Fruit fly (Drosophila melanogaster) whole organism, embryonic: ENCODE measurements around the gene ebi.

ENCODE experiments used
- B-H2 ChIP-seq: fragments of 200-800 bp; sonication (Bioruptor generic); optimal IDR thresholded peaks from 2 replicates; lab custom pipeline; 2018; ENCODE audit warnings: missing biosample characterization, mild to moderate bottlenecking, missing genetic modification characterization
- Blimp-1 ChIP-seq: fragments of 200-800 bp; sonication (Bioruptor generic); optimal IDR thresholded peaks from 3 replicates; lab custom pipeline; 2018; ENCODE audit warnings: missing biosample characterization, missing genetic modification characterization, mild to moderate bottlenecking, moderate library complexity, missing genetic modification reagents
- CG10209 ChIP-seq: fragments of 200-800 bp; sonication (Bioruptor generic); optimal IDR thresholded peaks from 3 replicates; lab custom pipeline; 2017; ENCODE audit warnings: missing biosample characterization, mild to moderate bottlenecking, missing genetic modification characterization, missing genetic modification reagents
- CG10274 ChIP-seq: fragments of 200-800 bp; sonication (Bioruptor generic); optimal IDR thresholded peaks from 3 replicates; lab custom pipeline; 2017; ENCODE audit warnings: missing biosample characterization, mild to moderate bottlenecking, missing genetic modification characterization
- CG12769 ChIP-seq: fragments of 200-800 bp; sonication (Bioruptor generic); optimal IDR thresholded peaks from 2 replicates; lab custom pipeline; 2019; ENCODE audit warnings: missing biosample characterization, mild to moderate bottlenecking, missing genetic modification characterization, moderate library complexity
- CG13296 ChIP-seq: fragments of 200-800 bp; sonication (Bioruptor generic); optimal IDR thresholded peaks from 3 replicates; lab custom pipeline; 2018; ENCODE audit warnings: missing biosample characterization, mild to moderate bottlenecking, missing genetic modification characterization
- CG13894 ChIP-seq: fragments of 200-800 bp; sonication (Bioruptor generic); optimal IDR thresholded peaks from 3 replicates; lab custom pipeline; 2018; ENCODE audit warnings: missing biosample characterization, mild to moderate bottlenecking, missing genetic modification characterization, moderate library complexity
- CG14441 ChIP-seq: fragments of 200-800 bp; sonication (Bioruptor generic); IDR thresholded peaks from 2 replicates; pipeline ENCODE4 v1.3.6; 2022; ENCODE audit warnings: missing biosample characterization, missing genetic modification characterization
- CG15269 ChIP-seq: fragments of 200-800 bp; sonication (Bioruptor generic); optimal IDR thresholded peaks from 2 replicates; lab custom pipeline; 2018; ENCODE audit warnings: missing biosample characterization, mild to moderate bottlenecking, missing genetic modification characterization, moderate library complexity
- CG15479 ChIP-seq: fragments of 200-800 bp; sonication (Bioruptor generic); optimal IDR thresholded peaks from 3 replicates; lab custom pipeline; 2019; ENCODE audit warnings: missing biosample characterization, mild to moderate bottlenecking, missing genetic modification characterization, moderate library complexity
- CG1603 ChIP-seq: fragments of 200-800 bp; sonication (Bioruptor generic); optimal IDR thresholded peaks from 2 replicates; lab custom pipeline; 2019; ENCODE audit warnings: missing biosample characterization, mild to moderate bottlenecking, missing genetic modification characterization, moderate library complexity
- CG17186 ChIP-seq: fragments of 200-800 bp; sonication (Bioruptor generic); optimal IDR thresholded peaks from 3 replicates; lab custom pipeline; 2017; ENCODE audit warnings: missing biosample characterization, missing genetic modification reagents, missing genetic modification characterization
- CG17829 ChIP-seq: fragments of 200-800 bp; optimal IDR thresholded peaks from 2 replicates; lab custom pipeline; 2019; ENCODE audit warnings: missing biosample characterization, mild to moderate bottlenecking, missing genetic modification characterization, moderate library complexity
- CG18476 ChIP-seq: fragments of 200-800 bp; sonication (Bioruptor generic); optimal IDR thresholded peaks from 2 replicates; lab custom pipeline; 2016; ENCODE audit warnings: missing biosample characterization, mild to moderate bottlenecking, missing genetic modification characterization
- CG18764 ChIP-seq: fragments of 200-800 bp; sonication (Bioruptor generic); optimal IDR thresholded peaks from 3 replicates; lab custom pipeline; 2016; ENCODE audit warnings: missing biosample characterization, missing genetic modification characterization
- CG2129 ChIP-seq: fragments of 200-800 bp; sonication (Bioruptor generic); IDR thresholded peaks from 2 replicates; pipeline ENCODE4 v1.3.6; 2022; ENCODE audit warnings: missing biosample characterization, missing genetic modification characterization; ENCODE audit not compliant: partially characterized antibody
- CG3065 ChIP-seq: fragments of 200-800 bp; sonication (Bioruptor generic); optimal IDR thresholded peaks from 2 replicates; lab custom pipeline; 2016; ENCODE audit warnings: missing biosample characterization, missing genetic modification characterization
- CG31388 ChIP-seq: fragments of 200-800 bp; sonication (Bioruptor generic); optimal IDR thresholded peaks from 2 replicates; lab custom pipeline; 2016; ENCODE audit warnings: missing biosample characterization, missing genetic modification characterization
- CG33557 ChIP-seq: fragments of 200-800 bp; sonication (Bioruptor generic); optimal IDR thresholded peaks from 2 replicates; lab custom pipeline; 2019; ENCODE audit warnings: missing biosample characterization, mild to moderate bottlenecking, missing genetic modification characterization, moderate library complexity
- CG3726 ChIP-seq: fragments of 200-800 bp; sonication (Bioruptor generic); IDR thresholded peaks from 3 replicates; pipeline ENCODE4, ENCODE4 v1.3.6; 2022; ENCODE audit warnings: missing biosample characterization, missing genetic modification characterization
- CG7556 ChIP-seq: fragments of 200-800 bp; sonication (Bioruptor generic); optimal IDR thresholded peaks from 2 replicates; lab custom pipeline; 2017; ENCODE audit warnings: missing biosample characterization, mild to moderate bottlenecking, missing genetic modification characterization
- CG9215 ChIP-seq: fragments of 200-800 bp; sonication (Bioruptor generic); IDR thresholded peaks from 2 replicates; pipeline ENCODE4 v1.3.6; 2022; ENCODE audit warnings: missing biosample characterization, missing genetic modification characterization
- CrebB ChIP-seq: fragments of 200-800 bp; sonication (Bioruptor generic); optimal IDR thresholded peaks from 3 replicates; lab custom pipeline; 2018; ENCODE audit warnings: missing biosample characterization, mild to moderate bottlenecking, missing genetic modification characterization
- E2f2 ChIP-seq: fragments of 200-800 bp; sonication (Bioruptor generic); IDR thresholded peaks from 2 replicates; pipeline ENCODE4 v1.3.6; 2022; ENCODE audit warnings: missing biosample characterization, missing genetic modification characterization
- Gug ChIP-seq: fragments of 200-800 bp; sonication (Bioruptor generic); IDR thresholded peaks from 4 replicates; pipeline ENCODE4 v1.3.6; 2022; ENCODE audit warnings: missing biosample characterization, missing genetic modification characterization
- Lhr ChIP-seq: fragments of 200-800 bp; sonication (Bioruptor generic); optimal IDR thresholded peaks from 3 replicates; lab custom pipeline; 2017; ENCODE audit warnings: mild to moderate bottlenecking, missing biosample characterization, missing genetic modification reagents, missing genetic modification characterization
- Max ChIP-seq: fragments of 200-800 bp; sonication (Bioruptor generic); optimal IDR thresholded peaks from 2 replicates; lab custom pipeline; 2016; ENCODE audit warnings: missing biosample characterization, mild to moderate bottlenecking, missing genetic modification characterization
- Nf-YC ChIP-seq: fragments of 200-800 bp; optimal IDR thresholded peaks from 3 replicates; lab custom pipeline; 2019; ENCODE audit warnings: missing biosample characterization, mild to moderate bottlenecking, missing genetic modification characterization, moderate library complexity
- Oli ChIP-seq: fragments of 200-800 bp; sonication (Bioruptor generic); optimal IDR thresholded peaks from 2 replicates; lab custom pipeline; 2018; ENCODE audit warnings: missing biosample characterization, mild to moderate bottlenecking, missing genetic modification characterization, moderate library complexity
- Spps ChIP-seq: fragments of 200-800 bp; sonication (Bioruptor generic); optimal IDR thresholded peaks from 2 replicates; lab custom pipeline; 2018; ENCODE audit warnings: missing biosample characterization, mild to moderate bottlenecking, missing genetic modification characterization
- Usf ChIP-seq: fragments of 200-800 bp; sonication (Bioruptor generic); optimal IDR thresholded peaks from 2 replicates; lab custom pipeline; 2017; ENCODE audit warnings: missing genotype, missing biosample characterization, missing genetic modification characterization
- ab ChIP-seq: fragments of 200-800 bp; sonication (Bioruptor generic); optimal IDR thresholded peaks from 2 replicates; lab custom pipeline; 2016; ENCODE audit warnings: missing biosample characterization, missing genetic modification characterization
- abd-A ChIP-seq: fragments of 200-800 bp; sonication (Bioruptor generic); optimal IDR thresholded peaks from 3 replicates; lab custom pipeline; 2019; ENCODE audit warnings: missing biosample characterization, mild to moderate bottlenecking, missing genetic modification characterization, moderate library complexity
- ap ChIP-seq: fragments of 200-800 bp; sonication (Bioruptor generic); IDR thresholded peaks from 2 replicates; pipeline ENCODE4 v1.3.6; 2022; ENCODE audit warnings: missing biosample characterization, missing genetic modification characterization
- ara ChIP-seq: fragments of 200-800 bp; sonication (Bioruptor generic); IDR thresholded peaks from 2 replicates; pipeline ENCODE4 v1.3.6; 2022; ENCODE audit warnings: missing biosample characterization, missing genetic modification characterization
- crc ChIP-seq: fragments of 200-800 bp; sonication (Bioruptor generic); optimal IDR thresholded peaks from 2 replicates; lab custom pipeline; 2016; ENCODE audit warnings: missing biosample characterization, missing genetic modification characterization
- croc ChIP-seq: fragments of 200-800 bp; sonication (Bioruptor generic); conservative IDR thresholded peaks from 3 replicates; pipeline ENCODE4 v1.3.6; 2022; ENCODE audit warnings: missing biosample characterization, missing genetic modification characterization
- crp ChIP-seq, 2 experiments: fragments of 200-800 bp; sonication (Bioruptor generic); optimal IDR thresholded peaks; 2 replicates in 1 of 2; 3 replicates in 1 of 2; lab custom pipeline; 2017; ENCODE audit warnings: missing biosample characterization in 2 of 2, missing genetic modification characterization in 2 of 2, mild to moderate bottlenecking in 1 of 2, moderate library complexity in 1 of 2
- eve ChIP-seq, 2 experiments: fragments of >200 bp; optimal IDR thresholded peaks; 2 replicates each; lab custom pipeline; 2017; ENCODE audit warnings: missing biosample characterization in 2 of 2, missing genetic modification characterization in 2 of 2
- gem ChIP-seq: fragments of 200-800 bp; sonication (Bioruptor generic); optimal IDR thresholded peaks from 2 replicates; lab custom pipeline; 2019; ENCODE audit warnings: missing biosample characterization, mild to moderate bottlenecking, missing genetic modification characterization, moderate library complexity
- gt ChIP-seq: fragments of 200-800 bp; sonication (Bioruptor generic); IDR thresholded peaks from 2 replicates; pipeline ENCODE4 v1.3.6; 2022; ENCODE audit warnings: missing biosample characterization, missing genetic modification characterization
- her ChIP-seq: fragments of 200-800 bp; sonication (Bioruptor generic); optimal IDR thresholded peaks from 2 replicates; lab custom pipeline; 2016; ENCODE audit warnings: missing biosample characterization, missing genetic modification characterization
- knrl ChIP-seq: fragments of 200-800 bp; sonication (Bioruptor generic); IDR thresholded peaks from 3 replicates; pipeline ENCODE4 v1.3.6; 2022; ENCODE audit warnings: missing biosample characterization, missing genetic modification characterization; ENCODE audit not compliant: partially characterized antibody
- pros ChIP-seq: fragments of 200-800 bp; sonication (Bioruptor generic); optimal IDR thresholded peaks from 3 replicates; lab custom pipeline; 2019; ENCODE audit warnings: missing biosample characterization, mild to moderate bottlenecking, missing genetic modification characterization, moderate library complexity
- row ChIP-seq: fragments of 200-800 bp; sonication (Bioruptor generic); IDR thresholded peaks from 3 replicates; pipeline ENCODE4 v1.3.6; 2022; ENCODE audit warnings: missing biosample characterization, missing genetic modification characterization
- sens-2 ChIP-seq: fragments of 200-800 bp; sonication (Bioruptor generic); IDR thresholded peaks from 2 replicates; pipeline ENCODE4 v1.3.6; 2022; ENCODE audit warnings: missing biosample characterization, missing genetic modification characterization
- slp2 ChIP-seq: fragments of 200-800 bp; sonication (Bioruptor generic); optimal IDR thresholded peaks from 2 replicates; lab custom pipeline; 2016; ENCODE audit warnings: missing biosample characterization, missing genetic modification characterization
- yki ChIP-seq: fragments of >200 bp; optimal IDR thresholded peaks from 3 replicates; lab custom pipeline; 2018

The ebi gene

dm6 chr2L:414593-415399 lies at the start of gene ebi, which contains the start of gene AP-2alpha (continued):
- TF ChIP-seq Max (peak; percentile 79), CG13894 (tag; lab: Kevin White, UChicago) (peak; percentile 79), her (GFP tag; lab: Kevin White, UChicago) (peak; percentile 93), pros (GFP tag; lab: Kevin White, UChicago) (no peak), CrebB (peak; percentile 68), gt (peak; percentile 77), CG10209 (GFP tag; lab: Kevin White, UChicago) (peak; percentile 86), ab (peak; percentile 79), eve (GFP tag; optimal IDR thresholded peaks at IDR 0.05; lab: Kevin White, UChicago) (peak in 1 of 2 experiments; percentile 58), B-H2 (GFP tag; lab: Kevin White, UChicago) (peak; percentile 83), abd-A (no peak), Lhr (GFP tag; lab: Kevin White, UChicago) (peak; percentile 81), Nf-YC (tag; lab: Kevin White, UChicago) (peak; percentile 72), CG7556 (GFP tag; lab: Kevin White, UChicago) (peak; percentile 78), crp (GFP tag; optimal IDR thresholded peaks at IDR 0.05; lab: Kevin White, UChicago) (peak in 1 of 2 experiments; percentile 52), crc (GFP tag; lab: Kevin White, UChicago) (peak; percentile 61), CG1603 (tag; lab: Kevin White, UChicago) (peak; percentile 90), CG14441 (GFP tag; lab: Robert Waterston, UW) (peak; percentile 89), knrl (GFP tag; lab: Robert Waterston, UW) (peak; percentile 51; the same call in 1 of the 3 replicates), Usf (GFP tag; lab: Kevin White, UChicago) (peak; percentile 77), gem (tag; lab: Kevin White, UChicago) (peak; percentile 92), yki (lab: Kevin White, UChicago) (no peak), Blimp-1 (GFP tag; lab: Kevin White, UChicago) (peak; percentile 62), CG33557 (peak; percentile 85), CG3065 (GFP tag; lab: Kevin White, UChicago) (peak; percentile 69), croc (GFP tag; lab: Robert Waterston, UW) (peak; percentile 89), ara (GFP tag; lab: Robert Waterston, UW) (peak; percentile 80), CG2129 (GFP tag; lab: Robert Waterston, UW) (no peak), CG3726 (GFP tag; lab: Robert Waterston, UW) (peak; percentile 78; the same call in 2 of the 3 replicates), CG15269 (peak; percentile 85), CG17186 (GFP tag; lab: Kevin White, UChicago) (peak; percentile 91), CG13296 (peak; percentile 54), CG31388 (GFP tag; lab: Kevin White, UChicago) (peak; percentile 47), slp2 (GFP tag; lab: Kevin White, UChicago) (peak; percentile 91), Oli (tag; lab: Kevin White, UChicago) (peak; percentile 78), row (peak; percentile 98), CG9215 (GFP tag; lab: Robert Waterston, UW) (peak; percentile 93), Gug (GFP tag; lab: Robert Waterston, UW) (peak; percentile 92), CG15479 (GFP tag; lab: Kevin White, UChicago) (peak; percentile 96), ap (peak; percentile 53), sens-2 (0 out of 2 replicates have a peak, but pooled peaks have one; percentile 50), CG18476 (GFP tag; lab: Kevin White, UChicago) (peak; percentile 73), E2f2 (GFP tag; lab: Robert Waterston, UW) (peak; percentile 71), Spps (peak; percentile 57), CG12769 (peak; percentile 90), CG17829 (tag; lab: Kevin White, UChicago) (peak; percentile 86), CG18764 (GFP tag; lab: Kevin White, UChicago) (peak; percentile 77), CG10274 (peak; percentile 63)
